Worm (Caenorhabditis elegans): ENCODE data around the gene T07G12.2.
A peak's percentile ranks its signal among the peaks of the same experiment; 100 is the strongest.

The T07G12.2 gene

DNA sequence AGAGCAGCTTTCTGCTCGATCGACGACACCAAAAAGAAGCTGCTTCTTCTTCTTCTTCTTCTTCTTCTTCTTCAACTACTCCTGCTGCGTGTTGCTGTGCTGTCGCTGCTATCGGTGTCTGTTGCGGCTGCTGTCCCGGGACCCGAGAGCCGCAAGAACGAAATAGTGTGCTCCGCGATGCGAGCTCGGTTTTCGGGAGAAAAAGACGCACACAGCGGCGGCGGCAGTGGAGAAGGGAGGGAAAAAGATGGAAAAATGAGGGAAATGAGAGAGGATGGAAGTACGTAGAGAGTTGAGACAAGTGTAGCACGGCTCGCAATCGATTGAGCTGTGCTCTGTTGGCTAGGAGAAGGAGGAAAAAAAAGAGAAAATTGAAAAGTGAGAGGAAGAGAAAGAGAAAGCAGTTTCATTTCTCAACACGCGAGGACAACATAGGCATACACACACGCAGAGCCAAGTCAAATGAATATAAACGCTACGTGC, 26.7 kb upstream of the T07G12.2 start (continued):
- TF ChIP-seq mep-1 (tag; optimal IDR thresholded peaks at IDR 0.05) (peak; percentile 74), nhr-102 (tag; optimal IDR thresholded peaks at IDR 0.05) (no peak), nhr-11 (tag; optimal IDR thresholded peaks at IDR 0.05) (peak; percentile 90), hmg-1.1 (GFP tag; IDR thresholded peaks at IDR 0.05) (peak; percentile 71), madf-9 (GFP tag; conservative IDR thresholded peaks at IDR 0.05) (0 out of 2 replicates have a peak, but pooled peaks have one; percentile 40), T26A8.4 (GFP tag; IDR thresholded peaks at IDR 0.05) (no peak), dmd-8 (GFP tag; IDR thresholded peaks at IDR 0.05) (no peak)

DNA sequence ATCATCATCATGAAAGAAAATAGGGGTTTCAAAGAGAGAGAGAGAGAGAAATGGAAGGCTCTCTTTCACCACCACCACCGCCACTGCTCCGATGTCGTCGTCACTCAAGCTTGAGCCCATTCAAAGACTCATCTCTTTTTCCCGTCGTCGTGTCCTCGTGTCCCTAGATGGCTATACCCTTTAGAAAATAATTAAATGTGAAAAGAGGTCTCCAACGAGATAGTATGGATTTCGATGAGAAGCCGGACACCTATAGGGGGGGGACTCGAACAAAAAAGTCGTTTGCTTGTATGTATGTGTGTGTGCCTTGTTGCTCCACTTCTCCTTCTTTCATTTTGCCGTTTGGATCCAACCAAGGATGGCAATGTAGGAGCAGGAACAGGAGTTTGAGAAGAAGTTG, 25.5 kb upstream of the T07G12.2 start:
- TF ChIP-seq lsy-2 (tag; optimal IDR thresholded peaks at IDR 0.05) (peak in 1 of 2 experiments; percentile 29), mep-1 (tag; optimal IDR thresholded peaks at IDR 0.05) (peak; percentile 23), unc-62 (GFP tag; optimal IDR thresholded peaks at IDR 0.05 in 1 of 2) (peak in 1 of 2 experiments; percentile 54), unc-62 (tag; optimal IDR thresholded peaks at IDR 0.05) (no peak), ztf-11 (tag; optimal IDR thresholded peaks at IDR 0.05) (no peak), aha-1 (tag) (peak; percentile 19), nhr-111 (GFP tag; optimal IDR thresholded peaks at IDR 0.05) (no peak), F26F4.8 (GFP tag; conservative IDR thresholded peaks at IDR 0.05) (no peak), Y5F2A.4 (GFP tag; optimal IDR thresholded peaks at IDR 0.05) (no peak), mes-2 (tag; optimal IDR thresholded peaks at IDR 0.05; ENCODE audit: poor library complexity, severe bottlenecking) (no peak), ctbp-1 (GFP tag; IDR thresholded peaks at IDR 0.05) (peak; percentile 19; the same call in 1 of the 2 replicates)

DNA sequence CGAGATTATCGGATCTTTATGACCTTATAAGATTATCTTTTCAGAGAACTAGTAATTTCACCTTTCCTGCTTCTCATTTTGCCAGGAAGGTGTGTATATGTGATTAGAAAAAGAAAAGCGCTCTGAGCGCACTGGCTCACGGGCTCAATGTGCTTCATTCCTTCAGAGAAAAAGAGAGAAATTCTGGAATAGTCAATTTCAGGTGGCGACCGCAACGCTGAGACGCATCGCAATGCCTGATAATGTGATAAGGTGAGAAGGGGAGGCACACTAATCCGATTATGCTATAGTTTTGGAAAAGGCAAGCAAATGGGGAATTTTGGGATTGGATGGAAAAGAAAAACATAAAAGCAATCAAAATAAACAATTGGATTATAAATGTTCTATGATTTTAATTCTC, 24.5 kb upstream of the T07G12.2 start:
- 0 out of 2 replicates have a peak, but pooled peaks have one; percentile 40 for TF ChIP-seq egl-43 (GFP tag; IDR thresholded peaks at IDR 0.05)
- TF ChIP-seq dmd-6 (GFP tag; IDR thresholded peaks at IDR 0.05) = peak; percentile 21
- TF ChIP-seq set-16 (GFP tag; IDR thresholded peaks at IDR 0.05) = no peak
- TF ChIP-seq nhr-28 (tag; optimal IDR thresholded peaks at IDR 0.05) = peak; percentile 31
- peak; percentile 87 for TF ChIP-seq aha-1 (tag)
- peak; percentile 8 for TF ChIP-seq pqm-1 (tag; optimal IDR thresholded peaks at IDR 0.05)
- no peak for TF ChIP-seq Y5F2A.4 (GFP tag; optimal IDR thresholded peaks at IDR 0.05)
- peak; percentile 48 for TF ChIP-seq hlh-11 (tag; optimal IDR thresholded peaks at IDR 0.05)
- TF ChIP-seq vab-7 (GFP tag; IDR thresholded peaks at IDR 0.05) = no peak
- no peak for TF ChIP-seq ctbp-1 (GFP tag; IDR thresholded peaks at IDR 0.05)

DNA sequence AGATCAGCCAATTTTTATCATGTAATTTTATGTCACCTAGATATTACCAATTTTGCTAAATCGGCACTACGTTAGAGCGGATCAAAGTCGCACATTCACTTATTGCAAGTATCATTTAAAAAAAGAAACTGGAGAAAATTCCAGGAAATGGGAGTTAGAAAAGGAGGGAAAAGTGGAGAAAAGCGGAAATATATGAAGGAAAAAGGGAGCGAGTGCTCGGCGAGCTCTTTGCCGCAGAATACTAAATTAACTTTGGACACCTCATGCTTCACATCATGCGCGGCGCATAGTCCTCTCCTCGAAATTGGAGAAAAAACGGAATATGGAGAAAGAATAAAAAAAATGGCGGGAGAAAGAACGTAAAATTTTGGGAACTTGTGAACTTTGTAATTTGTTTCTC, 22.9 kb upstream of the T07G12.2 start:
- peak; percentile 7 for TF ChIP-seq hlh-30 (tag; optimal IDR thresholded peaks at IDR 0.05; ENCODE audit: insufficient read depth)
- no peak for TF ChIP-seq sdz-12 (GFP tag; optimal IDR thresholded peaks at IDR 0.05)
- TF ChIP-seq F37D6.2 (tag; optimal IDR thresholded peaks at IDR 0.05) = peak; percentile 11
- no peak for TF ChIP-seq nhr-41 (GFP tag; IDR thresholded peaks at IDR 0.05)
- no peak for TF ChIP-seq jun-1 (tag; optimal IDR thresholded peaks at IDR 0.05)
- no peak for TF ChIP-seq lin-39 (tag; optimal IDR thresholded peaks at IDR 0.05)
- no peak for TF ChIP-seq lin-29 (GFP tag; IDR thresholded peaks at IDR 0.05)
- TF ChIP-seq T26A8.4 (GFP tag; IDR thresholded peaks at IDR 0.05) = no peak
- no peak for TF ChIP-seq snpc-4 (tag; optimal IDR thresholded peaks at IDR 0.05)
- no peak for TF ChIP-seq daf-8 (GFP tag; IDR thresholded peaks at IDR 0.05)
- TF ChIP-seq lim-7 (GFP tag; IDR thresholded peaks at IDR 0.05) = no peak
- TF ChIP-seq daf-19 (GFP tag; conservative IDR thresholded peaks at IDR 0.05) = no peak
- peak; percentile 13 for TF ChIP-seq mep-1 (tag; optimal IDR thresholded peaks at IDR 0.05)
- TF ChIP-seq snpc-1.2 (GFP tag; IDR thresholded peaks at IDR 0.05) = no peak
- TF ChIP-seq vab-7 (GFP tag; IDR thresholded peaks at IDR 0.05) = no peak
- peak; percentile 65 for TF ChIP-seq ces-1 (GFP tag; optimal IDR thresholded peaks at IDR 0.05)
- TF ChIP-seq ceh-32 (tag; optimal IDR thresholded peaks at IDR 0.05; ENCODE audit: poor library complexity) = no peak
- TF ChIP-seq mdl-1 (tag; optimal IDR thresholded peaks at IDR 0.05) = no peak
- TF ChIP-seq dpl-1 (GFP tag; optimal IDR thresholded peaks at IDR 0.05) = no peak
- no peak for TF ChIP-seq Y48G9A.11 (GFP tag; IDR thresholded peaks at IDR 0.05)
- TF ChIP-seq ctbp-1 (GFP tag; IDR thresholded peaks at IDR 0.05) = peak; percentile 57
- peak in 1 of 2 experiments; percentile 44 for TF ChIP-seq lsy-2 (tag; optimal IDR thresholded peaks at IDR 0.05)
- TF ChIP-seq fkh-10 (GFP tag; optimal IDR thresholded peaks at IDR 0.05) = peak; percentile 83
- TF ChIP-seq ZK337.2 (GFP tag; IDR thresholded peaks at IDR 0.05) = no peak
- TF ChIP-seq nhr-42 (GFP tag; IDR thresholded peaks at IDR 0.05) = no peak
- TF ChIP-seq aha-1 (tag) = peak; percentile 74
- peak; percentile 10; the same call in 1 of the 2 replicates for TF ChIP-seq dmd-6 (GFP tag; IDR thresholded peaks at IDR 0.05)
- TF ChIP-seq tag-97 (GFP tag; IDR thresholded peaks at IDR 0.05) = no peak
